Fruit fly (Drosophila melanogaster): ENCODE measurements around the gene CG7990.

The CG7990 gene

dm6 chrX:19179696-19180255 is 22.0 kb downstream of the CG7990 start, which contains the start of the genes CG7556 and CG7453 (continued):
- TF ChIP-seq CG5245 (GFP tag; optimal IDR thresholded peaks at IDR 0.05): peak; percentile 64
- peak; percentile 66 for TF ChIP-seq Side (GFP tag; optimal IDR thresholded peaks at IDR 0.05)
- no peak for TF ChIP-seq mld (GFP tag; IDR thresholded peaks at IDR 0.05; ENCODE audit: partially characterized antibody)
- peak; percentile 75 for TF ChIP-seq sug (tag; optimal IDR thresholded peaks at IDR 0.05)
- TF ChIP-seq sqz (GFP tag; optimal IDR thresholded peaks at IDR 0.05): no peak
- peak; percentile 11 for TF ChIP-seq CG2202 (tag; optimal IDR thresholded peaks at IDR 0.05)
- peak; percentile 20 for TF ChIP-seq Asciz (GFP tag; optimal IDR thresholded peaks at IDR 0.05)
- TF ChIP-seq croc (GFP tag; conservative IDR thresholded peaks at IDR 0.05): peak; percentile 56; the same call in 2 of the 3 replicates
- peak; percentile 35 for TF ChIP-seq B-H2 (GFP tag; optimal IDR thresholded peaks at IDR 0.05)
- TF ChIP-seq BtbVII (GFP tag; optimal IDR thresholded peaks at IDR 0.05): peak; percentile 42
- TF ChIP-seq amos (GFP tag; IDR thresholded peaks at IDR 0.05; ENCODE audit: partially characterized antibody): no peak
- peak; percentile 72 for TF ChIP-seq Atf-2 (GFP tag; optimal IDR thresholded peaks at IDR 0.05)
- TF ChIP-seq Awh (GFP tag; IDR thresholded peaks at IDR 0.05): no peak
- TF ChIP-seq dm (GFP tag; optimal IDR thresholded peaks at IDR 0.05): peak; percentile 79
- TF ChIP-seq grau (tag; optimal IDR thresholded peaks at IDR 0.05): peak; percentile 76
- peak; percentile 64 for TF ChIP-seq CG18619 (GFP tag; optimal IDR thresholded peaks at IDR 0.05)
- no peak for TF ChIP-seq CG5953 (GFP tag; IDR thresholded peaks at IDR 0.05)
- peak; percentile 76 for TF ChIP-seq CG6689 (GFP tag; IDR thresholded peaks at IDR 0.05)
- TF ChIP-seq H2.0 (GFP tag; IDR thresholded peaks at IDR 0.05): peak; percentile 57
- peak; percentile 54 for TF ChIP-seq Myb (GFP tag; optimal IDR thresholded peaks at IDR 0.05)
- peak; percentile 41; the same call in 1 of the 2 replicates for TF ChIP-seq CG14014 (GFP tag; IDR thresholded peaks at IDR 0.05)
- peak; percentile 55 for TF ChIP-seq ab (GFP tag; optimal IDR thresholded peaks at IDR 0.05)
- TF ChIP-seq CG15601 (tag; optimal IDR thresholded peaks at IDR 0.05): peak; percentile 68
- no peak for TF ChIP-seq MTF-1 (GFP tag; optimal IDR thresholded peaks at IDR 0.05; ENCODE audit: borderline replicate concordance)
- peak; percentile 29 for TF ChIP-seq CG8089 (GFP tag; optimal IDR thresholded peaks at IDR 0.05)
- no peak for TF ChIP-seq CG12071 (GFP tag; optimal IDR thresholded peaks at IDR 0.05)
- TF ChIP-seq Bdp1 (GFP tag; optimal IDR thresholded peaks at IDR 0.05): peak; percentile 61
- peak; percentile 44 for TF ChIP-seq CG17568 (GFP tag; optimal IDR thresholded peaks at IDR 0.05)
- TF ChIP-seq sna (GFP tag; IDR thresholded peaks at IDR 0.05; ENCODE audit: partially characterized antibody): no peak
- peak; percentile 58 for TF ChIP-seq odd (GFP tag; optimal IDR thresholded peaks at IDR 0.05)
- TF ChIP-seq CG16813 (GFP tag; IDR thresholded peaks at IDR 0.05; ENCODE audit: partially characterized antibody): no peak
- no peak for TF ChIP-seq bbx (GFP tag; IDR thresholded peaks at IDR 0.05; ENCODE audit: partially characterized antibody)
- TF ChIP-seq Dll (GFP tag; IDR thresholded peaks at IDR 0.05; ENCODE audit: partially characterized antibody): no peak
- peak; percentile 68 for TF ChIP-seq esg (GFP tag; conservative IDR thresholded peaks at IDR 0.05)
- no peak for TF ChIP-seq bigmax (GFP tag; optimal IDR thresholded peaks at IDR 0.05)
- TF ChIP-seq CG12104 (GFP tag; optimal IDR thresholded peaks at IDR 0.05): peak; percentile 61
- TF ChIP-seq CG17829 (tag; optimal IDR thresholded peaks at IDR 0.05): peak; percentile 65
- TF ChIP-seq seq (GFP tag; IDR thresholded peaks at IDR 0.05): no peak
- TF ChIP-seq CG14050 (GFP tag; IDR thresholded peaks at IDR 0.05): no peak; the same call in 2 of the 3 replicates
- peak; percentile 77 for TF ChIP-seq Pdp1 (GFP tag; optimal IDR thresholded peaks at IDR 0.05)
- peak; percentile 17 for TF ChIP-seq CG10274 (GFP tag; optimal IDR thresholded peaks at IDR 0.05)
- no peak for TF ChIP-seq otp (GFP tag; IDR thresholded peaks at IDR 0.05)
- no peak for TF ChIP-seq CG2199 (GFP tag; IDR thresholded peaks at IDR 0.05)
- no peak for TF ChIP-seq CG1792 (GFP tag; optimal IDR thresholded peaks at IDR 0.05)
- no peak for TF ChIP-seq cas (GFP tag; IDR thresholded peaks at IDR 0.05)
- TF ChIP-seq dimm (GFP tag; IDR thresholded peaks at IDR 0.05): no peak
- peak; percentile 82 for TF ChIP-seq Chrac-16 (GFP tag; optimal IDR thresholded peaks at IDR 0.05)
- TF ChIP-seq CG15514 (GFP tag; optimal IDR thresholded peaks at IDR 0.05): peak; percentile 65
- TF ChIP-seq jing (GFP tag; optimal IDR thresholded peaks at IDR 0.05): peak; percentile 32
- TF ChIP-seq NC2β (GFP tag; optimal IDR thresholded peaks at IDR 0.05): peak; percentile 42

Data from whole organism, embryonic.